Worm (Caenorhabditis elegans) whole organism, L4/young adult: ENCODE measurements around the gene C03B1.13.

Experiments used
- W03F9.2 ChIP-seq: fragments of 150-350 bp; optimal IDR thresholded peaks from 2 replicates; lab custom pipeline; 2014; ENCODE audit warnings: missing biosample characterization, missing genetic modification characterization
- dao-5 ChIP-seq: sonication (generic microtip); optimal IDR thresholded peaks from 2 replicates; lab custom pipeline; 2016; ENCODE audit warnings: missing genotype, missing genetic modification characterization, moderate library complexity, missing compliant biosample characterization
- him-1 ChIP-seq: sonication (generic microtip); optimal IDR thresholded peaks from 2 replicates; lab custom pipeline; 2016; ENCODE audit warnings: missing genotype, missing genetic modification reagents, missing genetic modification characterization, missing compliant biosample characterization

C03B1.13 gene

DNA sequence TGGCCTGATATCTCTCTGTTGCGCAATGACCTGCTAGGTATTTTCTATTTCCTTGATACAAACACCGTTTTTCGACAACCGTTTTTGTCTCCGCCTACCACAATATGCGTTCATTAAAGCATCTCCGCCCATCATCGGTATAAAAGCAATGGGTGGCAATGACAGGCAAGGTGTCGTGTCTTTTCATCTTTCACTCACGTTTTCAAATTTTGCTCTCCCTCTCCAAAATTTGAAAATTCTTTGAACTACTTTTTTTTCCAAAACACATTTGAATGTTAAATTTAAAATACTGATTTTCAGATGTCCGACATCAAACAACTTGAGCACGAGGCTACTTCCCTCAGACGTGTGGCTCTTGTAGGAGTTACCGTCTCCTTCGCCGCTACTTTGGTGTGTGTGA lies 9.0 kb downstream of the C03B1.13 start, which contains the start of gene col-169:
Gene col-169, plus strand, starts transcription at position 301 of the 400 bp plus-strand sequence.
- TF ChIP-seq dao-5 (tag; lab: Kevin White, UChicago): no peak
- TF ChIP-seq W03F9.2 (tag; lab: Kevin White, UChicago): no peak
- no peak for TF ChIP-seq him-1

DNA sequence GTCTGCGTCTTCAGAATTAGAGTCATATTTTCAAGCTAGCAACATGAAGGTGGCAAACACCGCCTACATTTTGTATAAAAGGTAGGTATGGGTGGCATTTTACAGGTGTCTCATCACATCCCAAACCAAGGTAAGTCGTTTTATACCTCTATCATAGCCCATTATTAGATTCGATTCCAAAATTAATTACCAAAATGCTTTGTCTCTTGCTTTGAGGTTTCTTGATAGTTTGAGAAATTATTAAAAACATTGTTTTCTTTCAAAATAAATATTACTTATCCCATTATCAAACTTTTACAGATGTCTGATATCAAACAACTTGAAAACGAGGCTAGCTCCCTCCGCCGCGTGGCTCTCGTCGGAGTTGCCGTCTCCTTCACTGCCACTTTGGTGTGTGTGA lies 11.8 kb downstream of the C03B1.13 start, which contains the start of gene col-168:
Gene col-168, plus strand, starts transcription at position 301 of the 400 bp plus-strand sequence.
- TF ChIP-seq him-1 (no peak), dao-5 (tag; lab: Kevin White, UChicago) (no peak), W03F9.2 (tag; lab: Kevin White, UChicago) (no peak)

DNA sequence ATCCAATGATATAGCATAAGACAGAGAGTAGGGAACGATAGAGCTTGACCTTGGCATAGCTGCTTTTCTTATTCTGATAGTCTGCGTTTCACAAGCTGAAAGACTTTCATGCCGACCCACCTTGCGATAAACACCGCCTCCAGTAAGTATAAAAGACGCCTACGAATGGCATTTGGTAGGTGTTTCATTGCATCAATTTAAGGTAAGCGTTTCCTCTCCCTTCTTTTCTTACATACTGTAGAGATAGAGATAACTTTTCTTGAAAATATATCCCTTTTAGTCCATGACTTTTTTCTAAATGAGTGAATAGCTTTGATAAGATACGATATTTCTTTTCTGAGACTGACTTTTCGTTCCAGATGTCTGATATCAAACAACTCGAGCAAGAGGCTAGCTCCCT lies 14.7 kb downstream of the C03B1.13 start, which contains the start of gene col-167:
Gene col-167, plus strand, starts transcription at position 360 of the 400 bp plus-strand sequence.
- TF ChIP-seq him-1 (no peak), W03F9.2 (tag; lab: Kevin White, UChicago) (no peak), dao-5 (tag; lab: Kevin White, UChicago) (no peak)

DNA sequence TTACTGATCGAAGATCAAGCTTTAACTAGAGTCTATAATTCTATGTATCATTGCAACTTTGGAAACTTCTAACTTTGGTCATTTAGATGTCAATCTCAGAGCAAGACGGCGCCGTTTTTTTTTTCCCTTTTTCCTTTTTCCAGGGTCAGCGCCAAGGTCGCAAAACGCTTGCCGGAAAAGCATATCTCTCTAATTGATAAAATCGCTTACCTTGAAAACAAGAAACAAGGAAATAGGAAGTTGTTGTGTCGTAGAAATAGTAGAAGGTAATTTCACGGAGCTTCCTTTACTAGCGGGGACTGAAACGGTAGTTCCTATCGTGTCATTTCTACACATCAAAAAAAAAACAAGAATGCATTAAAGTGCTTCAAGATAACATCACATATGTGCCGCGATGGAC lies 16.5 kb downstream of the C03B1.13 start:
- no peak for TF ChIP-seq W03F9.2 (tag; lab: Kevin White, UChicago)
- no peak for TF ChIP-seq him-1
- TF ChIP-seq dao-5 (tag; lab: Kevin White, UChicago): no peak

DNA sequence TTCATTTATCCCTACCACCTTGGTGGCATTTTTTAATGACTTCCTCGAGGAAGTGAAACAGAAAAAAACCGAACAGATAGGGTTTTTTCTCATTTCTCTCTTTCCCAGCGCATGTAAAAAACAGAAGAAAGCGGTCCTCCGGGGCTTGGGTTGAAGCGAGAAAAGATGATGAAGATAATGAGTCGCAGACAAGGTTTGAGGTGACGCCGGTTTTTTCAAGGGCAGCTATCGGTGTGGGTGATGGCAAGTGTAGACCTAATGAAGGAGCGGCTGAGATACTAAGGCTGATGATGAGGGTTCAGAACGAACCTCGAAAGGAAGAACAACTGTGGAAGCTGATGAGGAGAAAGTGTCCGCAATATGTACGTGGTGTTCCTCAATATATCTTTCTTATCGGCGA lies 17.0 kb downstream of the C03B1.13 start:
- no peak for TF ChIP-seq him-1
- no peak for TF ChIP-seq dao-5 (tag; lab: Kevin White, UChicago)
- TF ChIP-seq W03F9.2 (tag; lab: Kevin White, UChicago): no peak

DNA sequence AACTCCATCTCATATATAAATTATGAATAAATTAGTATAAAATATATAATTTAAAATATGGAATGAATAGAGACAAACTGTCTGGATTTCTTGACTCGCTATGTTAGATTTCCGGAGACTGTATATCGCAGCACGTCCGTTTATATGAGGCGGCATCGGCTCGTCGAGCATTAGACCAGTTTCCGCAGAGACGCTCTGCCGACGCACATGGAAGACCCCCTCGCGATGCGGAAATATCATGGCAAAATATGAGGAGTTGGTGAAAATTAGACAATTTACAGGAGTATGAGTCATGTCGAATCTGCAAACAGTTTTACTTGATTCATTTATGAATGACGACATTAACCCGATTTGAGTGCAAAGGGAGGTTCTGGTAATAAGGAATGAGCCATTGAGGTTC lies 18.3 kb downstream of the C03B1.13 start, which contains the start of gene chtb-3:
Gene chtb-3, minus strand, starts transcription at position 101 of the 400 bp plus-strand sequence.
- no peak for TF ChIP-seq dao-5 (tag; lab: Kevin White, UChicago)
- TF ChIP-seq W03F9.2 (tag; lab: Kevin White, UChicago): no peak
- no peak for TF ChIP-seq him-1

DNA sequence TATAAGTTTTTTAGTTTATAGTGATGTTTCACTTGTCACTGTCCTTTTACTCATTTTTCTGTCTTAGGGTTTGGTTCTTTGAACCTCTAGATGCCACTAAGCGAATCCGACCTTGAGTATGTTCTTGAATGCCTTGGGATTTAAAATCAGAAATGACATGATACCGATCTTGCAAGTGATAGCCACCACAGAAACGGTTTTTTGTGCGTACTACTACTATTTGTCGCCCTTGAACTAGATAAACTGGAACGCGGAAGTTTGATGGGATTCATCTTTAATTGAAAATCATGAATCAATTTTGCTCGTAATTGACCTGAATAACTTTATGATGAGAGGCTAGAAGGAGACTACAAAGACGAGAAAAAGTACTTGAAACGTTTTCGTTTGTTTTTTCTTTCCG lies 19.0 kb downstream of the C03B1.13 start:
- TF ChIP-seq W03F9.2 (tag; lab: Kevin White, UChicago) (no peak), dao-5 (tag; lab: Kevin White, UChicago) (no peak), him-1 (no peak)

DNA sequence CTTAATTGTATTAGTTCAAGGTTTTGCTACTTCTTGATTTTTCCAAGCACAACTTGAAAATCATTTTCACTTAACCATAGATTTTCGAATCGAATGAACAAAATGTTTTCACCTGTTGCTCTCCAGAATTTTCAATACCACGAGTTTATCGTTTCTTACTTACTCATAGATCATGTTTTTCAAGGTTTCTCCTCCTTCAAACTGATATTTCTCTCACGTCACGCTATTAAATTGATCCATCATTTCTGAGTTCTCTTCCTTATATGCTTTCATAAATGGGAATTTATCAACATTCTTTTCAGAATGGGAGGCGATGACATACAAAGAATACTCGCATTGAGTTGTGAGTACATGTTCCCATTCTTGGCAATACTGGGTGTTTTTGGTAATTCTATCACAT lies 26.5 kb downstream of the C03B1.13 start, which contains the start of gene npr-38:
Gene npr-38, plus strand, starts transcription at position 301 of the 400 bp plus-strand sequence.
- no peak for TF ChIP-seq W03F9.2 (tag; lab: Kevin White, UChicago)
- no peak for TF ChIP-seq him-1
- TF ChIP-seq dao-5 (tag; lab: Kevin White, UChicago): no peak

DNA sequence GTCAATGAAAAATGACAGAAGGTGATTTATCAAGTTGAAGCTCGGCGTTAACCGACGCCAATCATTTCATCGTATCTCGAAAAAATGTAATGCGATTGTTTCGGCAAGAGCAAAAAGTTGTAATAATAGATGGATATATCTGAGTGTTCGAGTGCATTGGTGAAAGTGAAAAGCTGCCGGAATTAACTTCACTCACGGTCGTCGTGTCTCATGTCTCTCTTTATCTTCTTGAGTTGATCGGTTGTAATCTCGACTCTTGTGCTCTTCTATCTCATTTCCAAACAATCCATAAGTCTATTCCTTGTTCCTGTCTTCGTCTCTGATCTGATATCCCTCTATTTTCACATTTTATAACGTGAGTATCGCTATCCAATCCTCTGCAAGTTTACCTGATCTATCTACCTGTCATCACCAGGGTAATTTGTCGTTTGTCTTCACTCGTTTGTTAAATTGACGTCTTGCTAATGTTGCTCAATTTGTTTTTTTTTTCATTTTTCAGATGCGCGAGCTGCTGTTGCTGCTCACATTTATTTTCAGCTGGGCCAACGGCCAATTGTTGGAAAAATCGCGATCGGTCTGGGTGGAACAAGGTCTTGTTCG lies 38.1 kb downstream of the C03B1.13 start, which contains the start of gene cest-16:
Gene cest-16, plus strand, starts transcription at position 302 of the 600 bp plus-strand sequence.
- TF ChIP-seq W03F9.2 (tag; lab: Kevin White, UChicago): no peak

DNA sequence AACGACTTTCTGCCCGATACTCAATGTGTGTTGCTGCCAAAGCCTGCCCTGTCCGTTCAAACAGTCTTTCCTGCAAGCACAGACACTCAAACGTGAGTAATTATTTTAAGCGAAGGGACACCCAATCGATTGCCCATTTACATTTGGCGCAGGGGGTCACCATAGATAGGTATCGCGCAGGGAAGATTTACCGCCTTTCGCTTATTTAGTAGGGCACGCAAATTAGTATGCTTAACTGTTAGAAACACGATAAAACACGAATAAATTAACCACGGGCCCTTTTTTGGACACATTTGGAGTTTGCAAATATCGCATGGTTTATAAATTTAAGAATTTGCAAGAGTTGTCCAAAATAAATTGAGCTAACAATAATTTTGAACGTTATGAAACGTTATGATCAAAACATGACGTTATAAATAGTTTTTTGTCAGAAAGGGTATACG lies 41.4 kb downstream of the C03B1.13 start:
- TF ChIP-seq him-1: peak; percentile 100
- TF ChIP-seq dao-5 (tag; lab: Kevin White, UChicago): peak; percentile 82
- TF ChIP-seq W03F9.2 (tag; lab: Kevin White, UChicago): peak; percentile 97

DNA sequence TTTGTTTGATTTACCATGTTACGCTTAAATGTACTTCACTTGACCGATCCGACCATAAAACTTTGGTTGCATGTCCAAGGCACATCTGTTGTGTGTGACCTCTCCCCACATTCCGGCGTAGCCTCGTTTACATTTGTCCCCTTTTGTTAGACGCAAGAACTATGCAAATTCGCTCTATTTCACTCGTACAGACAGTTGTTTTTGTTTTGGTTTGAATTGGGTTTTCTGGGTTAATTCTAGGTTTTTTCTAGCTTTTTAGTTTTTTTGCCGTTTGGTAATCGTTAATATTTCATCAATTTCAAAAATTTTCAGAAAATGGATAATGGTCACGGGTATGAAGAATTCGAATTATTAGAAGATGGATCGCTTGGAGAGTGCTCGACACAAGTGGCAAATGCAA lies 45.0 kb downstream of the C03B1.13 start, which contains the start of gene mom-1:
Gene mom-1, plus strand, starts transcription at position 301 of the 400 bp plus-strand sequence.
- no peak for TF ChIP-seq W03F9.2 (tag; lab: Kevin White, UChicago)
- no peak for TF ChIP-seq him-1
- TF ChIP-seq dao-5 (tag; lab: Kevin White, UChicago): no peak

DNA sequence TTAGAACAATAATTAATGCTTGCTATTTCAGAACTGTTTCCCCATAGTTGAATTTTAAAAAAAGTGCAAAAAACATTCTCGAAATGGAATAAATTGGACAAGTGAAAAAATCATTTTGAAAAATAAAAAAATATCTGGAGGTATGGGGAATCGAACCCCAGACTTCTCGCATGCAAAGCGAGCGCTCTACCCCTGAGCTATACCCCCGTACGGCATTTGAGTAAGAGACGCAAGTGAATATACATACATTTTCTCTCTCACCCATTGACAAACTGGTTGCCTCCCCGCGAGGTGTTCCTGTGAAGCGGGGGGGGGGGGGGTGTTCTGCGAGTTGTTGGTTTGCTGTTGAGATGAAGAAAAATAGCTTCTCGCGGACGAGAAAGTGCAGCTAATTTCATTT lies 45.7 kb downstream of the C03B1.13 start:
- TF ChIP-seq dao-5 (tag; lab: Kevin White, UChicago) (peak; percentile 59), him-1 (peak; percentile 51), W03F9.2 (tag; lab: Kevin White, UChicago) (peak; percentile 45)

DNA sequence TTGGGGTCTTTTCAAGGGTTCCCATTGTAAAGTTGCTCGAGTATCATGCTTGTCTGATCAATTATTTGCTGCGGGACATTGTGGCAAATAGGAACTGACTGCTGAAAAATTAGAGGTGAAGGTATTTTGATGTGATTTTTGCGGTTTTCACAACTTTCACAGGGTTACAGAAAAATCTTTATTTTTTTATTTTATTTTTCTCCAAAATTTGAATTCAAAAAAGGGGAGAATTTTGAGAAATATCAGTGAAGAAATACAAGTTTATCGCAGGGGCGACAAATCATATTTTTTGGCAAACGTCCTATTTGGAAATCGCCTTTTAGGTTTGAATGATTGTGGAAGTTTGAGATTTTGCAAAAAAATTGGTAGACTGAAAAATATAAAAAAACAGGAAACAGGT lies 46.2 kb downstream of the C03B1.13 start, which contains the start of gene lev-9:
Gene lev-9, minus strand, starts transcription at position 101 of the 400 bp plus-strand sequence.
- TF ChIP-seq him-1 (no peak), dao-5 (tag; lab: Kevin White, UChicago) (no peak), W03F9.2 (tag; lab: Kevin White, UChicago) (no peak)

DNA sequence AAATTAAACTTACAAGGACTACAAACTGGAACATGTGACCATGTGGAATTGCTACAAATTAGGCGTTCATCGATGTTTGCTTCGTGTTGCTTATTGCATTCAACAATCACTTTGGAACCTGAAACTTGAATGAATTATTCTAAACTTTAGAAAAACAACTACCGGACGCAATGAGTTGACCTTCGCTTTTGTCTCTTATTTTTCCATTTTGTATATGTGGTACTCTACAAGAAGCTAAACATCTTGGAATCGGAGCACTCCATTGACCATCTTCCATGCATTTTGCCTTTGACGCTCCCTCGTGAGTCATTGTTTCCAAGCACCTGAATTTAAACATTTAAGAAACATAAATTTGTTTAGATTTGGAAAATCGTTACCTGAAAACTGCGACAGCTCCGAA lies 48.8 kb downstream of the C03B1.13 start:
- TF ChIP-seq him-1 (no peak), W03F9.2 (tag; lab: Kevin White, UChicago) (no peak), dao-5 (tag; lab: Kevin White, UChicago) (no peak)
